Fruit fly (Drosophila melanogaster): ENCODE measurements around the gene CG15641.

Gene CG15641

dm6 chrX:15482236-15482660 is 14.6 kb downstream of the CG15641 start, which contains the start of gene CG6340:
Gene CG6340, plus strand, starts transcription at chrX:15482374.
- TF ChIP-seq CG9948 (tag; optimal IDR thresholded peaks at IDR 0.05) = no peak
- TF ChIP-seq CG15710 (tag; optimal IDR thresholded peaks at IDR 0.05) = peak; percentile 17
- no peak for TF ChIP-seq D1 (tag; optimal IDR thresholded peaks at IDR 0.05)
- no peak for TF ChIP-seq fd96Ca (GFP tag; IDR thresholded peaks at IDR 0.05)
- no peak for TF ChIP-seq gl (tag; optimal IDR thresholded peaks at IDR 0.05)
- 0 out of 3 replicates have a peak, but pooled peaks have one; percentile 18 for TF ChIP-seq CG4496 (GFP tag; IDR thresholded peaks at IDR 0.05)
- no peak for TF ChIP-seq CG32121 (GFP tag; IDR thresholded peaks at IDR 0.05)
- no peak for TF ChIP-seq CG34367 (tag; optimal IDR thresholded peaks at IDR 0.05)
- TF ChIP-seq CG8159 (tag; optimal IDR thresholded peaks at IDR 0.05) = peak; percentile 37
- no peak for TF ChIP-seq CG13204 (GFP tag; optimal IDR thresholded peaks at IDR 0.05)
- peak; percentile 6 for TF ChIP-seq CG8301 (tag; optimal IDR thresholded peaks at IDR 0.05)

dm6 chrX:15483010-15483802 is 15.5 kb downstream of the CG15641 start:
- TF ChIP-seq EcR (GFP tag; optimal IDR thresholded peaks at IDR 0.05) = no peak
- peak; percentile 16 for TF ChIP-seq CG13204 (GFP tag; optimal IDR thresholded peaks at IDR 0.05)

- no peak for TF ChIP-seq CG4496 (GFP tag; IDR thresholded peaks at IDR 0.05)
- no peak for TF ChIP-seq D1 (tag; optimal IDR thresholded peaks at IDR 0.05)
- no peak for TF ChIP-seq Ets98B (GFP tag; IDR thresholded peaks at IDR 0.05)
- no peak for TF ChIP-seq CG14655 (GFP tag; optimal IDR thresholded peaks at IDR 0.05)
- TF ChIP-seq Snoo (tag; optimal IDR thresholded peaks at IDR 0.05) = no peak
- TF ChIP-seq Pif1B (GFP tag; optimal IDR thresholded peaks at IDR 0.05) = no peak
- TF ChIP-seq CG17806 (tag; optimal IDR thresholded peaks at IDR 0.05) = no peak
- TF ChIP-seq EcR (GFP tag; optimal IDR thresholded peaks at IDR 0.05) = no peak
- TF ChIP-seq Pif1A (GFP tag; optimal IDR thresholded peaks at IDR 0.05) = no peak
- TF ChIP-seq CG13204 (GFP tag; optimal IDR thresholded peaks at IDR 0.05) = no peak
- no peak for TF ChIP-seq CG10348 (GFP tag; IDR thresholded peaks at IDR 0.05)
- no peak for TF ChIP-seq gl (tag; optimal IDR thresholded peaks at IDR 0.05)
- TF ChIP-seq CG34367 (tag; optimal IDR thresholded peaks at IDR 0.05) = no peak
- no peak for TF ChIP-seq CG9948 (tag; optimal IDR thresholded peaks at IDR 0.05)
Measured at dm6 chrX:15484451-15485032, 16.9 kb downstream of the CG15641 start.

- TF ChIP-seq CG4496 (GFP tag; IDR thresholded peaks at IDR 0.05) = no peak
Measured at dm6 chrX:15486682-15487081, 19.0 kb downstream of the CG15641 start, which contains the start of gene Gmap. Gene Gmap, plus strand, starts transcription at chrX:15486922.

dm6 chrX:15490519-15490918 is 22.8 kb downstream of the CG15641 start:
- TF ChIP-seq CG10348 (GFP tag; IDR thresholded peaks at IDR 0.05) (no peak), Ets98B (GFP tag; IDR thresholded peaks at IDR 0.05) (no peak), Pif1A (GFP tag; optimal IDR thresholded peaks at IDR 0.05) (no peak), CG12605 (GFP tag; IDR thresholded peaks at IDR 0.05) (no peak), CG13204 (GFP tag; optimal IDR thresholded peaks at IDR 0.05) (no peak), CG4496 (GFP tag; IDR thresholded peaks at IDR 0.05) (no peak), fd96Ca (GFP tag; IDR thresholded peaks at IDR 0.05) (no peak), CG9948 (tag; optimal IDR thresholded peaks at IDR 0.05) (no peak), Pif1B (GFP tag; optimal IDR thresholded peaks at IDR 0.05) (no peak), CG14655 (GFP tag; optimal IDR thresholded peaks at IDR 0.05) (no peak), CG15710 (tag; optimal IDR thresholded peaks at IDR 0.05) (no peak), CG8159 (tag; optimal IDR thresholded peaks at IDR 0.05) (no peak), CG17806 (tag; optimal IDR thresholded peaks at IDR 0.05) (no peak), EcR (GFP tag; optimal IDR thresholded peaks at IDR 0.05) (no peak), Snoo (tag; optimal IDR thresholded peaks at IDR 0.05) (no peak), gl (tag; optimal IDR thresholded peaks at IDR 0.05) (no peak)

- no peak for TF ChIP-seq CG8159 (tag; optimal IDR thresholded peaks at IDR 0.05)
- no peak for TF ChIP-seq fd96Ca (GFP tag; IDR thresholded peaks at IDR 0.05)
- TF ChIP-seq CG34367 (tag; optimal IDR thresholded peaks at IDR 0.05) = no peak
- TF ChIP-seq gl (tag; optimal IDR thresholded peaks at IDR 0.05) = no peak
- TF ChIP-seq CG4496 (GFP tag; IDR thresholded peaks at IDR 0.05) = no peak
- no peak for TF ChIP-seq Pif1A (GFP tag; optimal IDR thresholded peaks at IDR 0.05)
- no peak for TF ChIP-seq CG12605 (GFP tag; IDR thresholded peaks at IDR 0.05)
- TF ChIP-seq CG17806 (tag; optimal IDR thresholded peaks at IDR 0.05) = no peak
- TF ChIP-seq Pif1B (GFP tag; optimal IDR thresholded peaks at IDR 0.05) = no peak
- TF ChIP-seq Ets98B (GFP tag; IDR thresholded peaks at IDR 0.05) = no peak
- TF ChIP-seq EcR (GFP tag; optimal IDR thresholded peaks at IDR 0.05) = no peak
- no peak for TF ChIP-seq Snoo (tag; optimal IDR thresholded peaks at IDR 0.05)
- no peak for TF ChIP-seq D1 (tag; optimal IDR thresholded peaks at IDR 0.05)
- TF ChIP-seq CG9948 (tag; optimal IDR thresholded peaks at IDR 0.05) = no peak
- TF ChIP-seq CG10348 (GFP tag; IDR thresholded peaks at IDR 0.05) = no peak
- TF ChIP-seq CG14655 (GFP tag; optimal IDR thresholded peaks at IDR 0.05) = no peak
- no peak for TF ChIP-seq rn (GFP tag; IDR thresholded peaks at IDR 0.05)
- TF ChIP-seq CG8301 (tag; optimal IDR thresholded peaks at IDR 0.05) = no peak
Measured at dm6 chrX:15495600-15496379, 28.1 kb downstream of the CG15641 start.
